Worm (Caenorhabditis elegans): Measurements from ENCODE around the gene pxf-1.

DNA sequence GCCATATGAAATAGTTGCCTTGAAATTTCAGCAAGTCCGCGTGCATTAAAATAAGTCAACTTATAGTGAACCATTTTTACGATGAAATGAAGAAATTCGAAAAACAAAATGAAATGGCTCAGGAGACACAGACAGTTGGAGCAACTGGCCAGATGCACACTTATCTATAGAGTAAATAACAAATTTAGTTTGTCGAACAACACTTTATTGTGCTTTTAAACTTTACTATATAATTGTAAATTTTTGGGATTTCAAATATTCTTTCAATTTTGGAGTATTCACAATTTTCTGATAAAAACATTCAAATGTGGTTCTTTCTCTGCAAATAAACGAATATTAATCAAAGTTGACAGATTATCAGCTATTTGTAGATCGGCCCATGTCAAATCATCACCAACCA, 34.0 kb downstream of the pxf-1 start, which contains the start of gene gst-3:
- no peak for TF ChIP-seq lir-1 (GFP tag; conservative IDR thresholded peaks at IDR 0.05)
- TF ChIP-seq ama-1 (optimal IDR thresholded peaks at IDR 0.05), result no peak
- TF ChIP-seq ama-1 (GFP tag; optimal IDR thresholded peaks at IDR 0.05), result no peak
- TF ChIP-seq aptf-2 (GFP tag; conservative IDR thresholded peaks at IDR 0.05), result no peak

All from whole organism, young adult.